Worm (Caenorhabditis elegans) whole organism, L1 larva: ENCODE results near the gene lect-2.

Experiments
- Y116A8C.19 ChIP-seq: sonication (generic microtip); optimal IDR thresholded peaks from 2 replicates; lab custom pipeline; 2016; ENCODE audit warnings: missing compliant biosample characterization, missing genetic modification characterization, borderline replicate concordance
- aha-1 ChIP-seq: fragments of 150-350 bp; optimal IDR thresholded peaks from 2 replicates; lab custom pipeline; 2014; ENCODE audit warnings: missing biosample characterization, missing genetic modification characterization
- blmp-1 ChIP-seq: fragments of 150-350 bp; optimal IDR thresholded peaks from 2 replicates; lab custom pipeline; 2014; ENCODE audit warnings: missing biosample characterization, missing genetic modification characterization
- ceh-8 ChIP-seq: fragments of 200-800 bp; sonication (Bioruptor generic); optimal IDR thresholded peaks from 2 replicates; lab custom pipeline; 2018; ENCODE audit warnings: mild to moderate bottlenecking, missing genetic modification characterization, moderate library complexity, missing compliant biosample characterization
- ceh-90 ChIP-seq: sonication (generic microtip); optimal IDR thresholded peaks from 2 replicates; lab custom pipeline; 2016; ENCODE audit warnings: missing genetic modification characterization, missing compliant biosample characterization
- ces-1 ChIP-seq: fragments of 150-350 bp; optimal IDR thresholded peaks from 2 replicates; lab custom pipeline; 2014; ENCODE audit warnings: missing biosample characterization, missing genetic modification reagents, missing genetic modification characterization
- dsc-1 ChIP-seq: sonication (generic microtip); optimal IDR thresholded peaks from 2 replicates; lab custom pipeline; 2016; ENCODE audit warnings: mild to moderate bottlenecking, missing genetic modification characterization, missing compliant biosample characterization
- efl-1 ChIP-seq, 4 experiments: fragments of 150-350 bp; optimal IDR thresholded peaks in 3 of 4; peaks in 1 of 4; 1 replicate in 1 of 4; 2 replicates in 3 of 4; lab custom pipeline; 2014; ENCODE audit warnings: missing biosample characterization in 2 of 4, missing genetic modification characterization in 2 of 4, missing genetic modification reagents in 2 of 4
- egl-13 ChIP-seq: sonication (generic microtip); optimal IDR thresholded peaks from 2 replicates; lab custom pipeline; 2016; ENCODE audit warnings: missing genotype, missing genetic modification reagents, missing genetic modification characterization, missing compliant biosample characterization
- ets-5 ChIP-seq: fragments of 200-800 bp; sonication (Bioruptor generic); IDR thresholded peaks from 2 replicates; pipeline ENCODE4 v1.3.6; 2022; ENCODE audit warnings: missing genetic modification characterization, missing compliant biosample characterization
- fkh-4 ChIP-seq: sonication (generic microtip); optimal IDR thresholded peaks from 2 replicates; lab custom pipeline; 2016; ENCODE audit warnings: missing compliant biosample characterization, missing genetic modification characterization, borderline replicate concordance
- fkh-8 ChIP-seq: sonication (generic microtip); optimal IDR thresholded peaks from 2 replicates; lab custom pipeline; 2016; ENCODE audit warnings: mild to moderate bottlenecking, missing genetic modification characterization, missing compliant biosample characterization
- grh-1 ChIP-seq: fragments of 200-800 bp; sonication (Bioruptor generic); IDR thresholded peaks from 2 replicates; pipeline ENCODE4 v1.3.6; 2022; ENCODE audit warnings: missing genetic modification reagents, missing genetic modification characterization, missing compliant biosample characterization
- hlh-17 ChIP-seq: fragments of 200-800 bp; sonication (Bioruptor generic); optimal IDR thresholded peaks from 2 replicates; lab custom pipeline; 2018; ENCODE audit warnings: missing genetic modification characterization, mild to moderate bottlenecking, missing compliant biosample characterization, moderate library complexity, borderline replicate concordance
- hlh-4 ChIP-seq: sonication (generic microtip); optimal IDR thresholded peaks from 2 replicates; lab custom pipeline; 2016; ENCODE audit warnings: mild to moderate bottlenecking, missing genetic modification characterization, missing compliant biosample characterization
- hpl-2 ChIP-seq: fragments of 150-350 bp; optimal IDR thresholded peaks from 2 replicates; lab custom pipeline; 2014; ENCODE audit warnings: missing biosample characterization, missing genetic modification reagents, missing genetic modification characterization
- irx-1 ChIP-seq: sonication (generic microtip); optimal IDR thresholded peaks from 2 replicates; lab custom pipeline; 2016; ENCODE audit warnings: missing genetic modification characterization, missing compliant biosample characterization
- lin-14 ChIP-seq: fragments of 200-800 bp; sonication (Bioruptor generic); optimal IDR thresholded peaks from 2 replicates; lab custom pipeline; 2018; ENCODE audit warnings: mild to moderate bottlenecking, missing genetic modification characterization, moderate library complexity, missing compliant biosample characterization
- lin-15B ChIP-seq: fragments of 150-350 bp; sonication (generic microtip); optimal IDR thresholded peaks from 3 replicates; lab custom pipeline; 2014; ENCODE audit warnings: missing biosample characterization, missing genetic modification characterization
- lin-35 ChIP-seq, 2 experiments: fragments of 150-350 bp; optimal IDR thresholded peaks; 2 replicates each; lab custom pipeline; 2014; ENCODE audit warnings: missing biosample characterization in 2 of 2, missing genetic modification characterization in 2 of 2, missing genetic modification reagents in 2 of 2
- lin-39 ChIP-seq: fragments of 150-350 bp; optimal IDR thresholded peaks from 2 replicates; lab custom pipeline; 2014; ENCODE audit warnings: missing biosample characterization, missing genetic modification reagents, missing genetic modification characterization
- mab-9 ChIP-seq: fragments of 200-800 bp; sonication (Bioruptor generic); IDR thresholded peaks from 2 replicates; pipeline ENCODE4 v1.3.6; 2022; ENCODE audit warnings: missing genetic modification reagents, missing genetic modification characterization, missing compliant biosample characterization
- mdl-1 ChIP-seq, 2 experiments: fragments of 150-350 bp; optimal IDR thresholded peaks; 2 replicates each; lab custom pipeline; 2014 to 2017; ENCODE audit warnings: missing biosample characterization in 2 of 2, missing genetic modification characterization in 2 of 2, inconsistent platforms in 1 of 2
- mep-1 ChIP-seq: fragments of 150-350 bp; optimal IDR thresholded peaks from 2 replicates; lab custom pipeline; 2014; ENCODE audit warnings: missing biosample characterization, missing genetic modification characterization
- nhr-12 ChIP-seq: sonication (generic microtip); optimal IDR thresholded peaks from 2 replicates; lab custom pipeline; 2017; ENCODE audit warnings: missing biosample characterization, missing genetic modification characterization
- nhr-19 ChIP-seq: fragments of 200-800 bp; sonication (Bioruptor generic); conservative IDR thresholded peaks from 2 replicates; pipeline ENCODE4 v1.3.6; 2022; ENCODE audit warnings: missing genetic modification characterization, missing compliant biosample characterization
- nhr-20 ChIP-seq: sonication (generic microtip); optimal IDR thresholded peaks from 2 replicates; lab custom pipeline; 2016; ENCODE audit warnings: mild to moderate bottlenecking, missing genetic modification characterization, missing compliant biosample characterization
- nhr-28 ChIP-seq: fragments of 150-350 bp; optimal IDR thresholded peaks from 2 replicates; lab custom pipeline; 2014; ENCODE audit warnings: missing biosample characterization, missing genetic modification characterization
- nhr-47 ChIP-seq: sonication (generic microtip); optimal IDR thresholded peaks from 2 replicates; lab custom pipeline; 2016; ENCODE audit warnings: mild to moderate bottlenecking, missing genetic modification characterization, moderate library complexity, missing compliant biosample characterization
- nhr-85 ChIP-seq: sonication (generic microtip); peaks from one replicate; lab custom pipeline; 2016; ENCODE audit warnings: missing genetic modification characterization, inconsistent platforms, missing compliant biosample characterization
- pag-3 ChIP-seq: sonication (generic microtip); optimal IDR thresholded peaks from 2 replicates; lab custom pipeline; 2017; ENCODE audit warnings: missing genetic modification characterization, mild to moderate bottlenecking, missing compliant biosample characterization, antibody characterized with exemption, borderline replicate concordance; ENCODE audit not compliant: insufficient read depth
- pax-3 ChIP-seq: fragments of 200-800 bp; sonication (Bioruptor generic); optimal IDR thresholded peaks from 2 replicates; lab custom pipeline; 2018; ENCODE audit warnings: mild to moderate bottlenecking, missing genetic modification characterization, moderate library complexity, missing compliant biosample characterization
- pqm-1 ChIP-seq: sonication (generic microtip); optimal IDR thresholded peaks from 3 replicates; lab custom pipeline; 2017; ENCODE audit warnings: missing biosample characterization, missing genetic modification characterization
- rnt-1 ChIP-seq: sonication (generic microtip); optimal IDR thresholded peaks from 2 replicates; lab custom pipeline; 2016; ENCODE audit warnings: mild to moderate bottlenecking, missing genetic modification characterization, moderate library complexity, missing compliant biosample characterization
- sup-37 ChIP-seq: fragments of 200-800 bp; sonication (Bioruptor generic); optimal IDR thresholded peaks from 2 replicates; lab custom pipeline; 2018; ENCODE audit warnings: mild to moderate bottlenecking, missing genetic modification characterization, missing compliant biosample characterization
- swsn-7 ChIP-seq: sonication (generic microtip); optimal IDR thresholded peaks from 2 replicates; lab custom pipeline; 2016; ENCODE audit warnings: missing genetic modification characterization, missing compliant biosample characterization
- unc-130 ChIP-seq: fragments of 150-350 bp; optimal IDR thresholded peaks from 2 replicates; lab custom pipeline; 2017; ENCODE audit warnings: missing biosample characterization, missing genetic modification characterization, inconsistent platforms
- unc-30 ChIP-seq: sonication (generic microtip); optimal IDR thresholded peaks from 2 replicates; lab custom pipeline; 2017; ENCODE audit warnings: missing biosample characterization, missing genetic modification characterization
- unc-62 ChIP-seq: fragments of 150-350 bp; optimal IDR thresholded peaks from 2 replicates; lab custom pipeline; 2014; ENCODE audit warnings: missing biosample characterization, missing genetic modification reagents, missing genetic modification characterization
- unc-98 ChIP-seq: fragments of 200-800 bp; sonication (Bioruptor generic); IDR thresholded peaks from 2 replicates; pipeline ENCODE4 v1.3.6; 2022; ENCODE audit warnings: missing genetic modification characterization, missing compliant biosample characterization
- zag-1 ChIP-seq: fragments of 150-350 bp; optimal IDR thresholded peaks from 2 replicates; lab custom pipeline; 2014; ENCODE audit warnings: missing biosample characterization, missing genetic modification characterization
- ztf-11 ChIP-seq, 2 experiments: sonication (generic microtip); optimal IDR thresholded peaks; 2 replicates each; lab custom pipeline; 2016 to 2017; ENCODE audit warnings: missing genetic modification characterization in 2 of 2, missing biosample characterization in 1 of 2, missing compliant biosample characterization in 1 of 2
- ztf-4 ChIP-seq: fragments of 150-350 bp; optimal IDR thresholded peaks from 2 replicates; lab custom pipeline; 2014; ENCODE audit warnings: missing biosample characterization, missing genetic modification characterization

The lect-2 gene

DNA sequence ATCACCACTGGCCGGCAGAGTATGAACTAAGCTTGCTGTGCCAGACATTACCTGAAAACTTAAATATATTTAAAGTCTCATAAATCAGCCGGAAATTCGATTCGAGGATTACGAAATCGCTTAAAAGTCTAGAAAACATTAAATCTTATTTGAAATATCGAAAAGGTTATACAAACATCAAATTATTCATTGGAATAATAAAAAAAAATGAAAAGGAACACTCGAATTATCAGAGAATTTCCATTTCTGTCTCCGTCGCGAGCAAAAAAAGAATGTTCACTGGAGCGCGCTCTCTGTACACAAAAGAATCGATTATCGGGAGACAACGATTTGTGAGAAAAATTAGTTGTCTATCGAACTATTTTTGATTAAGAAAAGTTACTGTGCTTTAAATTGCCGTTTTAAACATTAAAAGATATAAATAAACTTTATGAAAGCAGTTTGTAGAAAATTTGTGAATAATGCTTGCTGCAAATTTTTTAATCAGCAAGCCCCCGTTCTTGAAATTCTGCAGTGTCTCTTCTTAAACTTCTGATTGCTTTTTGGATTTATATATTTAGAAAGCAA lies 45.7 kb downstream of the lect-2 start, which contains the start of gene fzo-1 (continued):
- peak; percentile 73 for TF ChIP-seq lin-14 (GFP tag; lab: Kevin White, UChicago)
- TF ChIP-seq lin-15B: peak; percentile 15
- TF ChIP-seq nhr-47 (tag; lab: Kevin White, UChicago): peak; percentile 69
- TF ChIP-seq rnt-1 (tag; lab: Kevin White, UChicago): no peak
- TF ChIP-seq dsc-1 (tag; lab: Kevin White, UChicago): peak; percentile 52
- peak; percentile 45 for TF ChIP-seq swsn-7 (tag; lab: Kevin White, UChicago)
- peak; percentile 92 for TF ChIP-seq unc-98 (GFP tag; lab: Robert Waterston, UW)
- TF ChIP-seq ets-5 (GFP tag; lab: Robert Waterston, UW): no peak
- TF ChIP-seq irx-1 (tag; lab: Kevin White, UChicago): peak; percentile 20
- TF ChIP-seq pqm-1 (tag; lab: Kevin White, UChicago): no peak
- TF ChIP-seq Y116A8C.19 (tag; lab: Kevin White, UChicago): no peak
- TF ChIP-seq zag-1 (tag; lab: Kevin White, UChicago): no peak
- no peak for TF ChIP-seq pag-3
- TF ChIP-seq mep-1 (tag; lab: Kevin White, UChicago): no peak
- TF ChIP-seq efl-1 (optimal IDR thresholded peaks at IDR 0.05; lab: Kevin White, UChicago): peak; percentile 42 to 50
- peak; percentile 22 to 36 for TF ChIP-seq efl-1 (GFP tag; optimal IDR thresholded peaks at IDR 0.05 in 1 of 2; lab: Kevin White, UChicago)
- TF ChIP-seq ceh-8 (GFP tag; lab: Kevin White, UChicago): no peak
- no peak for TF ChIP-seq mdl-1 (tag; optimal IDR thresholded peaks at IDR 0.05; lab: Kevin White, UChicago)
- peak; percentile 16 for TF ChIP-seq egl-13 (tag; lab: Kevin White, UChicago)
- no peak for TF ChIP-seq hlh-4 (tag; lab: Kevin White, UChicago)
- no peak for TF ChIP-seq ces-1 (GFP tag; lab: Kevin White, UChicago)
- TF ChIP-seq ceh-90 (tag; lab: Kevin White, UChicago): peak; percentile 64
- TF ChIP-seq unc-62 (GFP tag; lab: Kevin White, UChicago): no peak
- TF ChIP-seq nhr-19 (GFP tag; lab: Robert Waterston, UW): 0 out of 2 replicates have a peak, but pooled peaks have one; percentile 16
- peak; percentile 86 for TF ChIP-seq pax-3 (tag; lab: Kevin White, UChicago)
- TF ChIP-seq nhr-28 (tag; lab: Kevin White, UChicago): no peak
- TF ChIP-seq sup-37 (GFP tag; lab: Kevin White, UChicago): no peak
- TF ChIP-seq nhr-12 (tag; lab: Kevin White, UChicago): no peak
- no peak for TF ChIP-seq lin-39 (tag; lab: Kevin White, UChicago)
- peak; percentile 39 for TF ChIP-seq fkh-4 (tag; lab: Kevin White, UChicago)
- TF ChIP-seq aha-1 (tag; lab: Kevin White, UChicago): no peak
- TF ChIP-seq lin-35 (GFP tag; optimal IDR thresholded peaks at IDR 0.05; lab: Kevin White, UChicago): peak; percentile 38 to 55
- no peak for TF ChIP-seq hlh-17 (GFP tag; lab: Kevin White, UChicago)
- no peak for TF ChIP-seq mab-9 (GFP tag; lab: Robert Waterston, UW)
- no peak for TF ChIP-seq unc-30
- no peak for TF ChIP-seq unc-130 (tag; lab: Kevin White, UChicago)
- peak; percentile 46 for TF ChIP-seq blmp-1 (tag; lab: Kevin White, UChicago)
- peak; percentile 52 for TF ChIP-seq fkh-8 (tag; lab: Kevin White, UChicago)
- peak in 1 of 2 experiments; percentile 64 for TF ChIP-seq ztf-11 (tag; optimal IDR thresholded peaks at IDR 0.05; lab: Kevin White, UChicago)
- peak; percentile 56 for TF ChIP-seq nhr-85 (tag; lab: Kevin White, UChicago)

DNA sequence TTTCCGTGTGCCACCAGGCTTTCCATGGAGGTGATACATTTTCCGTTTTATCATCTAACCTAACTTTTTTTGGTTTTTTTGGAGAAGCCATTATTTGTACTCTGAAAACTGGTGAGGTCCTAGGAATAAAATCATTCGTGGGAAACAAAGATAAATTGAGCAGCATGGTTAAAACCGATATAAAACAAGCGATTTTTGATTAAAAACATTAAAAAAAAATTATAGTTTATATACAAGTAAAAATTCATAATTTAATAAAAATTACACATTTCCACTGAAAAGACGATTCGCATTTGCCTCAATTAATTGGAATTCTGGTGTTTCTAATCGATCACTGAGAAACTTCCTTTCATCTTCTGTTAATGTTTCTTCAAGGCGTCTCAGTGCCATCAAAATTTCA lies 47.9 kb downstream of the lect-2 start, which contains the start of gene ZK1248.15:
ZK1248.15 (minus strand) TSS at position 101 of the 400 bp plus-strand sequence.
- no peak for TF ChIP-seq grh-1 (GFP tag; lab: Robert Waterston, UW)
- TF ChIP-seq hpl-2 (GFP tag; lab: Kevin White, UChicago): no peak
- no peak for TF ChIP-seq lin-39 (tag; lab: Kevin White, UChicago)
- TF ChIP-seq pag-3: no peak
- no peak for TF ChIP-seq ztf-4 (tag; lab: Kevin White, UChicago)
- no peak for TF ChIP-seq nhr-20
- no peak for TF ChIP-seq mab-9 (GFP tag; lab: Robert Waterston, UW)
